Worm (Caenorhabditis elegans) whole organism, L4/young adult: ENCODE measurements around the gene C54E10.10.
"Not testable (repeated sequence)": the region's sequence is repeated elsewhere in the genome, so short reads cannot be mapped to it uniquely, and the experiment has no call there.

Source experiments
- W03F9.2 ChIP-seq: fragments of 150-350 bp; optimal IDR thresholded peaks from 2 replicates; lab custom pipeline; 2014; ENCODE audit warnings: missing biosample characterization, missing genetic modification characterization
- dao-5 ChIP-seq: sonication (generic microtip); optimal IDR thresholded peaks from 2 replicates; lab custom pipeline; 2016; ENCODE audit warnings: missing genotype, missing genetic modification characterization, moderate library complexity, missing compliant biosample characterization
- him-1 ChIP-seq: sonication (generic microtip); optimal IDR thresholded peaks from 2 replicates; lab custom pipeline; 2016; ENCODE audit warnings: missing genotype, missing genetic modification reagents, missing genetic modification characterization, missing compliant biosample characterization

Gene C54E10.10

ce11 chrV:18800811-18801210 is 2.3 kb downstream of the C54E10.10 start, which contains the start of gene nhr-170:
Gene nhr-170 (minus strand): TSS chrV:18800826.
- TF ChIP-seq dao-5 (tag; lab: Kevin White, UChicago), result no peak
- TF ChIP-seq him-1 (tag; lab: Kevin White, UChicago), result no peak
- TF ChIP-seq W03F9.2, result no peak

- TF ChIP-seq him-1 (tag; lab: Kevin White, UChicago) (no peak), dao-5 (tag; lab: Kevin White, UChicago) (no peak), W03F9.2 (no peak)
Measured at ce11 chrV:18790658-18791057, 12.5 kb downstream of the C54E10.10 start, which contains the start of gene nhr-231. Gene nhr-231 (plus strand): TSS chrV:18790958.

- TF ChIP-seq dao-5 (tag; lab: Kevin White, UChicago) (no peak), W03F9.2 (no peak), him-1 (tag; lab: Kevin White, UChicago) (no peak)
Measured at ce11 chrV:18787417-18787918, 15.7 kb downstream of the C54E10.10 start, which contains the start of gene Y17D7B.2. Gene Y17D7B.2 (plus strand): TSS chrV:18787739.

- TF ChIP-seq W03F9.2, result no peak
Measured at ce11 chrV:18786694-18787093, 16.5 kb downstream of the C54E10.10 start, which contains the start of gene Y17D7B.3. Gene Y17D7B.3 (minus strand): TSS chrV:18786794.

- TF ChIP-seq W03F9.2 (no peak), dao-5 (tag; lab: Kevin White, UChicago) (no peak), him-1 (tag; lab: Kevin White, UChicago) (no peak)
Measured at ce11 chrV:18783474-18783873, 19.7 kb downstream of the C54E10.10 start, which contains the start of gene Y17D7B.10. Gene Y17D7B.10 (plus strand): TSS chrV:18783716.

- TF ChIP-seq him-1 (tag; lab: Kevin White, UChicago), result no peak
- TF ChIP-seq W03F9.2, result no peak
- no peak for TF ChIP-seq dao-5 (tag; lab: Kevin White, UChicago)
Measured at ce11 chrV:18782747-18783146, 20.4 kb downstream of the C54E10.10 start.

- TF ChIP-seq dao-5 (tag; lab: Kevin White, UChicago) (no peak), him-1 (tag; lab: Kevin White, UChicago) (no peak), W03F9.2 (no peak)
Measured at ce11 chrV:18780605-18781004, 22.6 kb downstream of the C54E10.10 start.

ce11 chrV:18776245-18776737 is 26.9 kb downstream of the C54E10.10 start, which contains the start of gene Y17D7B.4:
Gene Y17D7B.4 (minus strand): TSS chrV:18776687.
- TF ChIP-seq dao-5 (tag; lab: Kevin White, UChicago), result no peak
- no peak for TF ChIP-seq him-1 (tag; lab: Kevin White, UChicago)
- TF ChIP-seq W03F9.2, result no peak

ce11 chrV:18772761-18773160 is 30.4 kb downstream of the C54E10.10 start, which contains the start of gene clec-257:
Gene clec-257 (plus strand): TSS chrV:18773061.
- TF ChIP-seq him-1 (tag; lab: Kevin White, UChicago), result no peak
- no peak for TF ChIP-seq W03F9.2
- TF ChIP-seq dao-5 (tag; lab: Kevin White, UChicago), result no peak

ce11 chrV:18771804-18772386 is 31.3 kb downstream of the C54E10.10 start:
- TF ChIP-seq W03F9.2, result no peak
- TF ChIP-seq dao-5 (tag; lab: Kevin White, UChicago), result no peak
- TF ChIP-seq him-1 (tag; lab: Kevin White, UChicago), result no peak

ce11 chrV:18771390-18771789 is 31.8 kb downstream of the C54E10.10 start, which contains the start of gene clec-256:
Gene clec-256 (plus strand): TSS chrV:18771690.
- no peak for TF ChIP-seq dao-5 (tag; lab: Kevin White, UChicago)
- TF ChIP-seq him-1 (tag; lab: Kevin White, UChicago), result no peak
- no peak for TF ChIP-seq W03F9.2

- TF ChIP-seq dao-5 (tag; lab: Kevin White, UChicago) (no peak), him-1 (tag; lab: Kevin White, UChicago) (no peak), W03F9.2 (no peak)
Measured at ce11 chrV:18770623-18771022, 32.5 kb downstream of the C54E10.10 start, which contains the start of gene clec-255. Gene clec-255 (minus strand): TSS chrV:18770723.

ce11 chrV:18769902-18770301 is 33.3 kb downstream of the C54E10.10 start:
- no peak for TF ChIP-seq him-1 (tag; lab: Kevin White, UChicago)
- TF ChIP-seq dao-5 (tag; lab: Kevin White, UChicago), result no peak
- TF ChIP-seq W03F9.2, result no peak

ce11 chrV:18762044-18762443 is 41.1 kb downstream of the C54E10.10 start, which contains the start of gene F11D11.22:
Gene F11D11.22 (plus strand): TSS chrV:18762344.
- not testable (repeated sequence) for TF ChIP-seq him-1 (tag; lab: Kevin White, UChicago); W03F9.2; dao-5 (tag; lab: Kevin White, UChicago)
